Fruit fly (Drosophila melanogaster) whole organism, embryonic: Measurements from ENCODE around the gene CG14669.

Source experiments
- B-H2 ChIP-seq: fragments of 200-800 bp; sonication (Bioruptor generic); optimal IDR thresholded peaks from 2 replicates; lab custom pipeline; 2018; ENCODE audit warnings: missing biosample characterization, mild to moderate bottlenecking, missing genetic modification characterization
- CG10979 ChIP-seq: fragments of 200-800 bp; sonication (Bioruptor generic); optimal IDR thresholded peaks from 2 replicates; lab custom pipeline; 2018; ENCODE audit warnings: missing biosample characterization, mild to moderate bottlenecking, missing genetic modification characterization, moderate library complexity
- CG11696 ChIP-seq: fragments of 200-800 bp; sonication (Bioruptor generic); IDR thresholded peaks from 2 replicates; pipeline ENCODE4 v1.3.6; 2022; ENCODE audit warnings: missing biosample characterization, missing genetic modification characterization
- CG12155 ChIP-seq: fragments of 200-800 bp; sonication (Bioruptor generic); optimal IDR thresholded peaks from 3 replicates; lab custom pipeline; 2016; ENCODE audit warnings: missing biosample characterization, missing genetic modification characterization
- CG13123 ChIP-seq: fragments of 200-800 bp; sonication (Bioruptor generic); optimal IDR thresholded peaks from 2 replicates; lab custom pipeline; 2016; ENCODE audit warnings: missing biosample characterization, missing genetic modification characterization
- CG15073 ChIP-seq: fragments of 200-800 bp; sonication (Bioruptor generic); optimal IDR thresholded peaks from 2 replicates; lab custom pipeline; 2016; ENCODE audit warnings: missing biosample characterization, missing genetic modification characterization
- CG17612 ChIP-seq: fragments of 200-800 bp; sonication (Bioruptor generic); IDR thresholded peaks from 2 replicates; pipeline ENCODE4 v1.3.6; 2022; ENCODE audit warnings: missing biosample characterization, missing genetic modification characterization
- CG17912 ChIP-seq: fragments of 200-800 bp; sonication (Bioruptor generic); optimal IDR thresholded peaks from 2 replicates; lab custom pipeline; 2018; ENCODE audit warnings: missing biosample characterization, mild to moderate bottlenecking, missing genetic modification characterization
- CG2116 ChIP-seq: fragments of 200-800 bp; sonication (Bioruptor generic); optimal IDR thresholded peaks from 3 replicates; lab custom pipeline; 2018; ENCODE audit warnings: missing biosample characterization, mild to moderate bottlenecking, missing genetic modification characterization
- CG2129 ChIP-seq: fragments of 200-800 bp; sonication (Bioruptor generic); IDR thresholded peaks from 2 replicates; pipeline ENCODE4 v1.3.6; 2022; ENCODE audit warnings: missing biosample characterization, missing genetic modification characterization; ENCODE audit not compliant: partially characterized antibody
- CG2712 ChIP-seq: fragments of 200-800 bp; optimal IDR thresholded peaks from 3 replicates; lab custom pipeline; 2019; ENCODE audit warnings: missing biosample characterization, mild to moderate bottlenecking, missing genetic modification characterization, moderate library complexity
- CG30403 ChIP-seq: fragments of 200-800 bp; sonication (Bioruptor generic); optimal IDR thresholded peaks from 3 replicates; lab custom pipeline; 2016; ENCODE audit warnings: missing biosample characterization, missing genetic modification characterization
- CG31441 ChIP-seq: fragments of 200-800 bp; sonication (Bioruptor generic); IDR thresholded peaks from 2 replicates; pipeline ENCODE4 v1.3.6; 2022; ENCODE audit warnings: missing biosample characterization, missing genetic modification characterization
- CG7928 ChIP-seq: fragments of 200-800 bp; sonication (Bioruptor generic); optimal IDR thresholded peaks from 2 replicates; lab custom pipeline; 2017; ENCODE audit warnings: missing biosample characterization, mild to moderate bottlenecking, missing genetic modification characterization
- CG8089 ChIP-seq: fragments of 200-800 bp; sonication (Bioruptor generic); optimal IDR thresholded peaks from 3 replicates; lab custom pipeline; 2016; ENCODE audit warnings: missing biosample characterization, missing genetic modification characterization
- CG8359 ChIP-seq: fragments of 200-800 bp; sonication (Bioruptor generic); optimal IDR thresholded peaks from 2 replicates; lab custom pipeline; 2017; ENCODE audit warnings: missing biosample characterization, mild to moderate bottlenecking, missing genetic modification characterization, borderline replicate concordance
- CG8388 ChIP-seq: fragments of 200-800 bp; sonication (Bioruptor generic); optimal IDR thresholded peaks from 2 replicates; lab custom pipeline; 2019; ENCODE audit warnings: missing biosample characterization, mild to moderate bottlenecking, missing genetic modification characterization, moderate library complexity
- Dfd ChIP-seq, 2 experiments: fragments of >200 bp; optimal IDR thresholded peaks; 2 replicates each; lab custom pipeline; 2017; ENCODE audit warnings: missing biosample characterization in 2 of 2, missing genetic modification characterization in 2 of 2
- Dp ChIP-seq: fragments of 200-800 bp; sonication (Bioruptor generic); optimal IDR thresholded peaks from 2 replicates; lab custom pipeline; 2018; ENCODE audit warnings: missing biosample characterization, mild to moderate bottlenecking, missing genetic modification characterization, moderate library complexity
- E2f2 ChIP-seq: fragments of 200-800 bp; sonication (Bioruptor generic); IDR thresholded peaks from 2 replicates; pipeline ENCODE4 v1.3.6; 2022; ENCODE audit warnings: missing biosample characterization, missing genetic modification characterization
- Gsc ChIP-seq: fragments of 200-800 bp; sonication (Bioruptor generic); IDR thresholded peaks from 2 replicates; pipeline ENCODE4 v1.3.6; 2022; ENCODE audit warnings: missing biosample characterization, missing genetic modification characterization
- Lpt ChIP-seq: fragments of >200 bp; optimal IDR thresholded peaks from 2 replicates; lab custom pipeline; 2018; ENCODE audit warnings: missing biosample characterization, missing genetic modification characterization
- MBD-R2 ChIP-seq: fragments of 200-800 bp; sonication (Bioruptor generic); IDR thresholded peaks from 2 replicates; pipeline ENCODE4 v1.3.6; 2022; ENCODE audit warnings: missing biosample characterization, missing genetic modification characterization
- NFAT ChIP-seq: fragments of 200-800 bp; sonication (Bioruptor generic); IDR thresholded peaks from 2 replicates; pipeline ENCODE4 v1.3.6; 2022; ENCODE audit warnings: missing biosample characterization, missing genetic modification characterization
- Neu2 ChIP-seq: fragments of 200-800 bp; sonication (Bioruptor generic); optimal IDR thresholded peaks from 3 replicates; lab custom pipeline; 2016; ENCODE audit warnings: missing biosample characterization, missing genetic modification characterization, borderline replicate concordance
- Optix ChIP-seq: fragments of 200-800 bp; sonication (Bioruptor generic); IDR thresholded peaks from 3 replicates; pipeline ENCODE4 v1.3.6; 2022; ENCODE audit warnings: missing biosample characterization, missing genetic modification characterization
- Sry-β ChIP-seq: fragments of 200-800 bp; sonication (Bioruptor generic); optimal IDR thresholded peaks from 2 replicates; lab custom pipeline; 2018; ENCODE audit warnings: missing biosample characterization, mild to moderate bottlenecking, missing genetic modification characterization, moderate library complexity
- ab ChIP-seq: fragments of 200-800 bp; sonication (Bioruptor generic); optimal IDR thresholded peaks from 2 replicates; lab custom pipeline; 2016; ENCODE audit warnings: missing biosample characterization, missing genetic modification characterization
- al ChIP-seq: fragments of 200-800 bp; sonication (Bioruptor generic); IDR thresholded peaks from 2 replicates; pipeline ENCODE4 v1.3.6; 2022; ENCODE audit warnings: missing biosample characterization, missing genetic modification characterization
- br ChIP-seq: fragments of >200 bp; optimal IDR thresholded peaks from 2 replicates; lab custom pipeline; 2017
- btn ChIP-seq: fragments of 200-800 bp; sonication (Bioruptor generic); optimal IDR thresholded peaks from 2 replicates; lab custom pipeline; 2016; ENCODE audit warnings: missing biosample characterization, missing genetic modification characterization
- cato ChIP-seq: fragments of 200-800 bp; sonication (Bioruptor generic); optimal IDR thresholded peaks from 2 replicates; lab custom pipeline; 2016; ENCODE audit warnings: missing biosample characterization, missing genetic modification characterization, borderline replicate concordance
- croc ChIP-seq: fragments of 200-800 bp; sonication (Bioruptor generic); conservative IDR thresholded peaks from 3 replicates; pipeline ENCODE4 v1.3.6; 2022; ENCODE audit warnings: missing biosample characterization, missing genetic modification characterization
- emc ChIP-seq: fragments of 200-800 bp; sonication (Bioruptor generic); optimal IDR thresholded peaks from 2 replicates; lab custom pipeline; 2016; ENCODE audit warnings: missing biosample characterization, missing genetic modification characterization
- fd102C ChIP-seq: fragments of 200-800 bp; sonication (Bioruptor generic); optimal IDR thresholded peaks from 2 replicates; lab custom pipeline; 2018; ENCODE audit warnings: missing biosample characterization, mild to moderate bottlenecking, missing genetic modification characterization, moderate library complexity
- fd96Cb ChIP-seq: fragments of 200-800 bp; sonication (Bioruptor generic); optimal IDR thresholded peaks from 2 replicates; lab custom pipeline; 2018; ENCODE audit warnings: missing biosample characterization, mild to moderate bottlenecking, missing genetic modification characterization, moderate library complexity
- grau ChIP-seq: fragments of 200-800 bp; optimal IDR thresholded peaks from 3 replicates; lab custom pipeline; 2019; ENCODE audit warnings: missing biosample characterization, mild to moderate bottlenecking, missing genetic modification characterization, moderate library complexity
- ham ChIP-seq: fragments of 200-800 bp; sonication (Bioruptor generic); IDR thresholded peaks from 2 replicates; pipeline ENCODE4 v1.3.6; 2022; ENCODE audit warnings: missing biosample characterization, missing genetic modification characterization
- her ChIP-seq: fragments of 200-800 bp; sonication (Bioruptor generic); optimal IDR thresholded peaks from 2 replicates; lab custom pipeline; 2016; ENCODE audit warnings: missing biosample characterization, missing genetic modification characterization
- hkb ChIP-seq, 2 experiments: fragments of 200-800 bp in 1 of 2; fragments of >200 bp in 1 of 2; sonication (Bioruptor generic) in 1 of 2; IDR thresholded peaks in 1 of 2; optimal IDR thresholded peaks in 1 of 2; 2 replicates each; pipeline versions ENCODE4 v1.3.6 to Lab custom; 2017 to 2022; ENCODE audit warnings: missing biosample characterization in 1 of 2, missing genetic modification characterization in 1 of 2
- hth ChIP-seq: fragments of >200 bp; optimal IDR thresholded peaks from 2 replicates; lab custom pipeline; 2017; ENCODE audit warnings: inconsistent platforms
- insv ChIP-seq, 2 experiments: fragments of 200-800 bp; sonication (Bioruptor generic); optimal IDR thresholded peaks; 3 replicates each; lab custom pipeline; 2016 to 2018; ENCODE audit warnings: missing biosample characterization in 2 of 2, missing genetic modification characterization in 2 of 2
- kay ChIP-seq: fragments of 200-800 bp; sonication (Bioruptor generic); optimal IDR thresholded peaks from 2 replicates; lab custom pipeline; 2016; ENCODE audit warnings: missing biosample characterization, missing genetic modification characterization
- lola ChIP-seq, 3 experiments: fragments of >200 bp in 2 of 3; fragments of 200-800 bp in 1 of 3; sonication (Bioruptor generic) in 1 of 3; optimal IDR thresholded peaks; 2 replicates each; lab custom pipeline; 2017 to 2019; ENCODE audit warnings: missing biosample characterization in 3 of 3, missing genetic modification characterization in 3 of 3, mild to moderate bottlenecking in 1 of 3, moderate library complexity in 1 of 3
- mam ChIP-seq: fragments of 200-800 bp; sonication (Bioruptor generic); optimal IDR thresholded peaks from 3 replicates; lab custom pipeline; 2016; ENCODE audit warnings: missing biosample characterization, missing genetic modification characterization
- row ChIP-seq: fragments of 200-800 bp; sonication (Bioruptor generic); IDR thresholded peaks from 3 replicates; pipeline ENCODE4 v1.3.6; 2022; ENCODE audit warnings: missing biosample characterization, missing genetic modification characterization
- sisA ChIP-seq: fragments of 200-800 bp; sonication (Bioruptor generic); IDR thresholded peaks from 2 replicates; pipeline ENCODE4 v1.3.6; 2022; ENCODE audit warnings: missing biosample characterization, missing genetic modification characterization
- sqz ChIP-seq: fragments of 200-800 bp; sonication (Bioruptor generic); optimal IDR thresholded peaks from 3 replicates; lab custom pipeline; 2018; ENCODE audit warnings: missing biosample characterization, mild to moderate bottlenecking, missing genetic modification characterization
- tll ChIP-seq, 2 experiments: fragments of 200-800 bp in 1 of 2; fragments of >200 bp in 1 of 2; sonication (Bioruptor generic) in 1 of 2; optimal IDR thresholded peaks; 2 replicates each; lab custom pipeline; 2017 to 2019; ENCODE audit warnings: missing biosample characterization in 2 of 2, missing genetic modification characterization in 2 of 2, mild to moderate bottlenecking in 1 of 2, moderate library complexity in 1 of 2
- tup ChIP-seq: fragments of 200-800 bp; sonication (Bioruptor generic); optimal IDR thresholded peaks from 2 replicates; lab custom pipeline; 2016; ENCODE audit warnings: missing biosample characterization, mild to moderate bottlenecking, missing genetic modification characterization, moderate library complexity
- twi ChIP-seq: fragments of 200-800 bp; optimal IDR thresholded peaks from 2 replicates; lab custom pipeline; 2019; ENCODE audit warnings: missing biosample characterization, mild to moderate bottlenecking, missing genetic modification characterization, moderate library complexity

The CG14669 gene

DNA sequence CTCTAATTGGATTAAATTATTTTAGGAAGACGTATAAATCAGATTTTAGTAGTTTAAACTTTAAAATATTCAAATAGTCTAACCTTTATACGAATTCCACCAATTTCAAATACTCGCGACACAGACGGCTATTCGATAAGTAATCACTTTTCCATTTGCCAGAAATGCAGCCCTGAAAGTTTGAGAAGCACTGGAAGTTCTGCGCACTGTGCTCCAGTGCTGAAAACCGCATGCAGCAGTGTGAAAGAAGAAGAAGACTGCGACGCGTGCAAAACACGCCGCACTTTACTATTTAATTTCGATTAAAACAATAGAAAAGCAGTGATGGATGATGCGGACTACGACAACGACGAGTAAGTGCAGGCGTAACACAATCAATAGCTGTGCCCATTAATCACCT lies 42.8 kb upstream of the CG14669 start, which contains the start of gene Polr2F (continued):
- peak; percentile 63 for TF ChIP-seq ab (GFP tag; lab: Kevin White, UChicago)
- peak; percentile 76 for TF ChIP-seq grau
- TF ChIP-seq Dfd (GFP tag; optimal IDR thresholded peaks at IDR 0.05; lab: Kevin White, UChicago) = no peak
- peak; percentile 95 for TF ChIP-seq Dp (GFP tag; lab: Kevin White, UChicago)
- TF ChIP-seq CG8089 = peak; percentile 79
- TF ChIP-seq tup (GFP tag; lab: Kevin White, UChicago) = peak; percentile 81
- TF ChIP-seq ham (GFP tag; lab: Robert Waterston, UW) = peak; percentile 43; the same call in 1 of the 2 replicates
- peak; percentile 59 for TF ChIP-seq CG17612 (GFP tag; lab: Robert Waterston, UW)
- peak; percentile 98 for TF ChIP-seq E2f2 (GFP tag; lab: Robert Waterston, UW)
- peak; percentile 20 for TF ChIP-seq Neu2 (GFP tag; lab: Kevin White, UChicago)
- peak; percentile 44 for TF ChIP-seq fd96Cb (tag; lab: Kevin White, UChicago)
- peak; percentile 44; the same call in 2 of the 3 replicates for TF ChIP-seq croc (GFP tag; lab: Robert Waterston, UW)
- TF ChIP-seq NFAT (GFP tag; lab: Robert Waterston, UW) = peak; percentile 93
- TF ChIP-seq CG15073 (GFP tag; lab: Kevin White, UChicago) = no peak
- no peak for TF ChIP-seq CG2129 (GFP tag; lab: Robert Waterston, UW)
- no peak for TF ChIP-seq hkb (optimal IDR thresholded peaks at IDR 0.05; lab: Kevin White, UChicago)
- peak; percentile 73 for TF ChIP-seq hkb (GFP tag; IDR thresholded peaks at IDR 0.05; lab: Robert Waterston, UW)
- peak; percentile 73 for TF ChIP-seq CG2712 (tag; lab: Kevin White, UChicago)
- peak; percentile 26 for TF ChIP-seq btn (GFP tag; lab: Kevin White, UChicago)
- TF ChIP-seq B-H2 = peak; percentile 93
- no peak for TF ChIP-seq sqz (GFP tag; lab: Kevin White, UChicago)
- TF ChIP-seq CG10979 (tag; lab: Kevin White, UChicago) = peak; percentile 49
- peak; percentile 58; the same call in 2 of the 3 replicates for TF ChIP-seq Optix
- TF ChIP-seq lola (GFP tag; optimal IDR thresholded peaks at IDR 0.05; lab: Kevin White, UChicago) = peak in 1 of 3 experiments; percentile 51
- peak; percentile 78 for TF ChIP-seq CG13123 (GFP tag; lab: Kevin White, UChicago)
- TF ChIP-seq sisA (GFP tag; lab: Robert Waterston, UW) = peak; percentile 87
- peak; percentile 65 for TF ChIP-seq al (GFP tag; lab: Robert Waterston, UW)
- peak; percentile 97 for TF ChIP-seq mam
- TF ChIP-seq her = peak; percentile 92
- no peak for TF ChIP-seq Gsc (GFP tag; lab: Robert Waterston, UW)
- no peak for TF ChIP-seq hth
- TF ChIP-seq Lpt = no peak
- TF ChIP-seq row = peak; percentile 89
- TF ChIP-seq CG31441 (GFP tag; lab: Robert Waterston, UW) = peak; percentile 60
- peak; percentile 99 for TF ChIP-seq MBD-R2 (GFP tag; lab: Robert Waterston, UW)
- no peak for TF ChIP-seq CG11696 (GFP tag; lab: Robert Waterston, UW)
- peak; percentile 34 for TF ChIP-seq CG8388 (GFP tag; lab: Kevin White, UChicago)
- peak; percentile 71 for TF ChIP-seq kay (GFP tag; lab: Kevin White, UChicago)
- TF ChIP-seq insv (GFP tag; optimal IDR thresholded peaks at IDR 0.05; lab: Kevin White, UChicago) = peak in 1 of 2 experiments; percentile 70
- peak; percentile 92 for TF ChIP-seq CG7928 (GFP tag; lab: Kevin White, UChicago)
- no peak for TF ChIP-seq br (lab: Kevin White, UChicago)
- TF ChIP-seq tll (GFP tag; optimal IDR thresholded peaks at IDR 0.05; lab: Kevin White, UChicago) = no peak
- peak; percentile 92 for TF ChIP-seq CG17912 (GFP tag; lab: Kevin White, UChicago)
- TF ChIP-seq CG8359 (GFP tag; lab: Kevin White, UChicago) = no peak
- TF ChIP-seq CG30403 (GFP tag; lab: Kevin White, UChicago) = peak; percentile 89
- TF ChIP-seq Sry-β (GFP tag; lab: Kevin White, UChicago) = peak; percentile 34
- peak; percentile 100 for TF ChIP-seq CG2116 (GFP tag; lab: Kevin White, UChicago)
- TF ChIP-seq emc = peak; percentile 81
- TF ChIP-seq cato (GFP tag; lab: Kevin White, UChicago) = peak; percentile 71
- TF ChIP-seq fd102C (GFP tag; lab: Kevin White, UChicago) = peak; percentile 9
- peak; percentile 63 for TF ChIP-seq twi (tag; lab: Kevin White, UChicago)
- TF ChIP-seq CG12155 (GFP tag; lab: Kevin White, UChicago) = peak; percentile 89
